Worm (Caenorhabditis elegans) whole organism, L1 larva: ENCODE data around the gene F37C12.18.

ENCODE experiments used
- aha-1 ChIP-seq: fragments of 150-350 bp; optimal IDR thresholded peaks from 2 replicates; lab custom pipeline; 2014; ENCODE audit warnings: missing biosample characterization, missing genetic modification characterization
- aly-2 ChIP-seq: fragments of 150-350 bp; optimal IDR thresholded peaks from 2 replicates; lab custom pipeline; 2014; ENCODE audit warnings: missing biosample characterization, missing genetic modification characterization
- ama-1 ChIP-seq: fragments of 150-350 bp; optimal IDR thresholded peaks from 2 replicates; lab custom pipeline; 2014
- ceh-63 ChIP-seq: fragments of 200-800 bp; sonication (Bioruptor generic); optimal IDR thresholded peaks from 2 replicates; lab custom pipeline; 2018; ENCODE audit warnings: mild to moderate bottlenecking, missing genetic modification characterization, missing compliant biosample characterization
- lsy-2 ChIP-seq, 2 experiments: fragments of 150-350 bp; optimal IDR thresholded peaks; 2 replicates each; lab custom pipeline; 2014; ENCODE audit warnings: missing biosample characterization in 2 of 2, missing genetic modification characterization in 2 of 2
- mep-1 ChIP-seq: fragments of 150-350 bp; optimal IDR thresholded peaks from 2 replicates; lab custom pipeline; 2014; ENCODE audit warnings: missing biosample characterization, missing genetic modification characterization
- nhr-28 ChIP-seq: fragments of 150-350 bp; optimal IDR thresholded peaks from 2 replicates; lab custom pipeline; 2014; ENCODE audit warnings: missing biosample characterization, missing genetic modification characterization
- pag-3 ChIP-seq: sonication (generic microtip); optimal IDR thresholded peaks from 2 replicates; lab custom pipeline; 2017; ENCODE audit warnings: missing genetic modification characterization, mild to moderate bottlenecking, missing compliant biosample characterization, antibody characterized with exemption, borderline replicate concordance; ENCODE audit not compliant: insufficient read depth
- skn-1 ChIP-seq: fragments of 150-350 bp; optimal IDR thresholded peaks from 2 replicates; lab custom pipeline; 2014; ENCODE audit warnings: missing biosample characterization, missing genetic modification characterization
- snpc-4 ChIP-seq: fragments of 150-350 bp; optimal IDR thresholded peaks from 2 replicates; lab custom pipeline; 2014; ENCODE audit warnings: missing biosample characterization, missing genetic modification characterization
- sptf-1 ChIP-seq: fragments of 150-350 bp; optimal IDR thresholded peaks from 2 replicates; lab custom pipeline; 2014; ENCODE audit warnings: missing biosample characterization, missing genetic modification characterization
- unc-98 ChIP-seq: fragments of 200-800 bp; sonication (Bioruptor generic); IDR thresholded peaks from 2 replicates; pipeline ENCODE4 v1.3.6; 2022; ENCODE audit warnings: missing genetic modification characterization, missing compliant biosample characterization
- vab-15 ChIP-seq: sonication (generic microtip); optimal IDR thresholded peaks from 2 replicates; lab custom pipeline; 2017; ENCODE audit warnings: missing genotype, mild to moderate bottlenecking, missing genetic modification characterization, missing compliant biosample characterization
- zip-4 ChIP-seq: fragments of 200-800 bp; sonication (Bioruptor generic); optimal IDR thresholded peaks from 2 replicates; lab custom pipeline; 2018; ENCODE audit warnings: mild to moderate bottlenecking, missing genetic modification characterization, moderate library complexity, missing compliant biosample characterization

- TF ChIP-seq sptf-1 (tag; lab: Kevin White, UChicago) (no peak), pag-3 (tag; lab: Kevin White, UChicago) (no peak), nhr-28 (tag; lab: Kevin White, UChicago) (no peak), aly-2 (tag; lab: Kevin White, UChicago) (no peak), skn-1 (tag; lab: Kevin White, UChicago) (no peak), zip-4 (no peak), vab-15 (tag; lab: Kevin White, UChicago) (no peak), unc-98 (GFP tag; lab: Robert Waterston, UW) (no peak), ceh-63 (GFP tag; lab: Kevin White, UChicago) (no peak), lsy-2 (tag; optimal IDR thresholded peaks at IDR 0.05; lab: Kevin White, UChicago) (no peak), snpc-4 (tag; lab: Kevin White, UChicago) (no peak), mep-1 (no peak), aha-1 (no peak), ama-1 (lab: Kevin White, UChicago) (no peak)
Observed at ce11 chrIII:7232782-7233181, 37.6 kb upstream of the F37C12.18 start, which contains the start of gene adr-2.
